Fruit fly (Drosophila melanogaster) whole organism, pupa: ENCODE measurements around the gene CG5815.

Experiments used
- CG10348 ChIP-seq: fragments of 200-800 bp; sonication (Bioruptor generic); IDR thresholded peaks from 2 replicates; pipeline ENCODE4 v1.3.6; 2022; ENCODE audit warnings: missing biosample characterization, missing genetic modification characterization
- CG12605 ChIP-seq: fragments of 200-800 bp; sonication (Bioruptor generic); IDR thresholded peaks from 2 replicates; pipeline ENCODE4 v1.3.6; 2022; ENCODE audit warnings: missing biosample characterization, missing genetic modification characterization
- CG32121 ChIP-seq: fragments of 200-800 bp; sonication (Bioruptor generic); IDR thresholded peaks from 2 replicates; pipeline ENCODE4 v1.3.6; 2022; ENCODE audit warnings: missing biosample characterization, missing genetic modification characterization
- EcR ChIP-seq: fragments of 200-800 bp; sonication (Bioruptor generic); optimal IDR thresholded peaks from 3 replicates; lab custom pipeline; 2019; ENCODE audit warnings: missing biosample characterization, missing genetic modification characterization, mild to moderate bottlenecking, moderate library complexity, missing genetic modification reagents
- Ets98B ChIP-seq: fragments of 200-800 bp; sonication (Bioruptor generic); IDR thresholded peaks from 2 replicates; pipeline ENCODE4 v1.3.6; 2022; ENCODE audit warnings: missing biosample characterization, missing genetic modification characterization
- Pif1A ChIP-seq: fragments of 200-800 bp; sonication (Bioruptor generic); optimal IDR thresholded peaks from 3 replicates; lab custom pipeline; 2016; ENCODE audit warnings: missing biosample characterization, missing genetic modification characterization
- Snoo ChIP-seq: fragments of 200-800 bp; sonication (Bioruptor generic); optimal IDR thresholded peaks from 3 replicates; lab custom pipeline; 2017; ENCODE audit warnings: missing biosample characterization, mild to moderate bottlenecking, missing genetic modification characterization, inconsistent platforms

dm6 chr3R:27150685-27151515, 38.5 kb downstream of the CG5815 start, which contains the start of gene CG6051:
- TF ChIP-seq EcR (GFP tag; lab: Kevin White, UChicago): no peak
- no peak for TF ChIP-seq CG32121
- no peak for TF ChIP-seq CG10348 (GFP tag; lab: Robert Waterston, UW)
- no peak for TF ChIP-seq Pif1A (GFP tag; lab: Kevin White, UChicago)
- no peak for TF ChIP-seq CG12605 (GFP tag; lab: Robert Waterston, UW)
- peak; percentile 39 for TF ChIP-seq Snoo (tag; lab: Kevin White, UChicago)
- TF ChIP-seq Ets98B (GFP tag; lab: Robert Waterston, UW): no peak
